Worm (Caenorhabditis elegans) whole organism, young adult: ENCODE results near the gene ifta-2.

ENCODE experiments used
- B0019.2 ChIP-seq: fragments of 200-800 bp; sonication (Bioruptor generic); conservative IDR thresholded peaks from 2 replicates; pipeline ENCODE4 v1.3.6; 2022; ENCODE audit warnings: missing genetic modification reagents, missing genetic modification characterization, missing compliant biosample characterization
- F22D6.2 ChIP-seq: sonication (generic microtip); optimal IDR thresholded peaks from 2 replicates; lab custom pipeline; 2016; ENCODE audit warnings: mild to moderate bottlenecking, missing genetic modification characterization, missing compliant biosample characterization
- Y53G8AR.9 ChIP-seq: fragments of 200-800 bp; sonication (Bioruptor generic); conservative IDR thresholded peaks from 2 replicates; pipeline ENCODE4 v1.3.6; 2022; ENCODE audit warnings: missing genetic modification reagents, missing genetic modification characterization, missing compliant biosample characterization
- chd-7 ChIP-seq: sonication (generic microtip); optimal IDR thresholded peaks from 2 replicates; lab custom pipeline; 2016; ENCODE audit warnings: mild to moderate bottlenecking, missing genetic modification characterization, moderate library complexity, missing compliant biosample characterization
- egl-44 ChIP-seq: fragments of 200-800 bp; sonication (Bioruptor generic); IDR thresholded peaks from 2 replicates; pipeline ENCODE4 v1.3.6; 2022; ENCODE audit warnings: missing genetic modification reagents, missing genetic modification characterization, missing compliant biosample characterization
- ekl-4 ChIP-seq: fragments of 200-800 bp; sonication (Bioruptor generic); IDR thresholded peaks from 2 replicates; pipeline ENCODE4 v1.3.6; 2022; ENCODE audit warnings: missing genetic modification reagents, missing genetic modification characterization, missing compliant biosample characterization
- snpc-1.1 ChIP-seq: sonication (generic microtip); optimal IDR thresholded peaks from 2 replicates; lab custom pipeline; 2017; ENCODE audit warnings: missing genetic modification characterization, mild to moderate bottlenecking, missing compliant biosample characterization, antibody characterized with exemption, moderate library complexity, missing genotype, missing genetic modification reagents; ENCODE audit not compliant: insufficient read depth
- tbp1 ChIP-seq: fragments of 200-800 bp; sonication (Bioruptor generic); optimal IDR thresholded peaks from 2 replicates; lab custom pipeline; 2018; ENCODE audit warnings: mild to moderate bottlenecking, missing genetic modification characterization, missing compliant biosample characterization
- unc-130 ChIP-seq: sonication (generic microtip); optimal IDR thresholded peaks from 2 replicates; lab custom pipeline; 2016; ENCODE audit warnings: missing genetic modification reagents, missing genetic modification characterization, missing compliant biosample characterization
- unc-62 ChIP-seq: fragments of 150-350 bp; optimal IDR thresholded peaks from 2 replicates; lab custom pipeline; 2014; ENCODE audit warnings: missing biosample characterization, missing genetic modification reagents, missing genetic modification characterization

- TF ChIP-seq tbp1 (GFP tag; lab: Kevin White, UChicago) (no peak), F22D6.2 (tag; lab: Kevin White, UChicago) (no peak), snpc-1.1 (tag; lab: Kevin White, UChicago) (no peak), B0019.2 (GFP tag; lab: Robert Waterston, UW) (no peak), unc-62 (no peak), ekl-4 (GFP tag; lab: Robert Waterston, UW) (no peak), Y53G8AR.9 (GFP tag; lab: Robert Waterston, UW) (no peak), egl-44 (no peak), chd-7 (tag; lab: Kevin White, UChicago) (no peak), unc-130 (GFP tag; lab: Kevin White, UChicago) (no peak)
Observed at ce11 chrIV:17285263-17285662, 16.6 kb downstream of the ifta-2 start.
